Fruit fly (Drosophila melanogaster): ENCODE results near the gene CG3847.

Gene CG3847

DNA sequence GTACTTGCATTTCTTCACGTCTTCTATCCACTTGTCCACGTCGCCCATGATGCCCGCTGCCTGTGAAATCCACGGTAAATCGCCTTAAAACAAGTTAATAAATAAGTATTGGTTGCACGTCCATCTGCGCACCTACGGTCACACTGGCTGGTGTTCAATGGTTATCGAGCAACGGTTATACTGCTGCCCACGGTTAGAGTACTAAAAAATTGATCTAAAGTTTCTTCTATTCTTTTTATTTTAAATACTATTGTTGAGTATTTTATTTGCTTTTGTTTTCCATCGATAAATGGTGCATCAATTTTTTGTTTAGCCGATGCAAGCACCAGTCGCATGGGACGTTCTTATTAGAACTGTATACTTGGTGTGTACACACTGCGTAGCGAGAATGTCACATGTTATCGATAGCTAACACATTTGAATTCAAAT lies 25.9 kb downstream of the CG3847 start, which contains the start of gene PpV:
TSS of gene PpV (minus strand) at position 147 of the 429 bp plus-strand sequence.
- TF ChIP-seq dmrt93B (GFP tag; optimal IDR thresholded peaks at IDR 0.05) (no peak), pan (optimal IDR thresholded peaks at IDR 0.05) (no peak), sage (GFP tag; optimal IDR thresholded peaks at IDR 0.05) (no peak), Hr78 (GFP tag; optimal IDR thresholded peaks at IDR 0.05) (no peak), ey (GFP tag; optimal IDR thresholded peaks at IDR 0.05) (no peak), Mio (GFP tag; optimal IDR thresholded peaks at IDR 0.05) (no peak), woc (GFP tag; optimal IDR thresholded peaks at IDR 0.05) (no peak), CrebA (GFP tag; optimal IDR thresholded peaks at IDR 0.05; ENCODE audit: borderline replicate concordance) (no peak), OdsH (GFP tag; optimal IDR thresholded peaks at IDR 0.05) (no peak), Myc (optimal IDR thresholded peaks at IDR 0.05) (no peak), Dfd (GFP tag; optimal IDR thresholded peaks at IDR 0.05) (no peak), N (GFP tag; optimal IDR thresholded peaks at IDR 0.05) (no peak), lola (GFP tag; optimal IDR thresholded peaks at IDR 0.05) (no peak), foxo (GFP tag; optimal IDR thresholded peaks at IDR 0.05) (no peak), Vsx2 (GFP tag; optimal IDR thresholded peaks at IDR 0.05; ENCODE audit: partially characterized antibody) (no peak), sv (GFP tag; optimal IDR thresholded peaks at IDR 0.05) (no peak), CG9705 (GFP tag; optimal IDR thresholded peaks at IDR 0.05) (no peak), Jra (GFP tag; optimal IDR thresholded peaks at IDR 0.05) (no peak), fru (GFP tag; optimal IDR thresholded peaks at IDR 0.05) (no peak), Dif (GFP tag; optimal IDR thresholded peaks at IDR 0.05; ENCODE audit: partially characterized antibody) (no peak), brk (GFP tag; optimal IDR thresholded peaks at IDR 0.05) (no peak), rgr (GFP tag; optimal IDR thresholded peaks at IDR 0.05) (no peak), Sp1 (GFP tag; optimal IDR thresholded peaks at IDR 0.05) (peak; percentile 7), dsf (GFP tag; optimal IDR thresholded peaks at IDR 0.05; ENCODE audit: borderline replicate concordance) (no peak), h (GFP tag; optimal IDR thresholded peaks at IDR 0.05) (peak; percentile 13), GATAd (GFP tag; optimal IDR thresholded peaks at IDR 0.05) (no peak), tai (GFP tag; optimal IDR thresholded peaks at IDR 0.05) (no peak), Hnf4 (GFP tag; optimal IDR thresholded peaks at IDR 0.05) (no peak), Abd-B (GFP tag; optimal IDR thresholded peaks at IDR 0.05) (no peak), Hr83 (GFP tag; optimal IDR thresholded peaks at IDR 0.05; ENCODE audit: poor library complexity, severe bottlenecking) (no peak), br (GFP tag; optimal IDR thresholded peaks at IDR 0.05) (no peak), psq (GFP tag; optimal IDR thresholded peaks at IDR 0.05) (no peak), usp (GFP tag; optimal IDR thresholded peaks at IDR 0.05) (no peak), Rel (GFP tag; optimal IDR thresholded peaks at IDR 0.05) (no peak), Rel (tag; optimal IDR thresholded peaks at IDR 0.05) (peak; percentile 6), dl (GFP tag; optimal IDR thresholded peaks at IDR 0.05; ENCODE audit: insufficient read depth in 1 of 2, partially characterized antibody in 2 of 2) (no peak), HLH106 (tag; optimal IDR thresholded peaks at IDR 0.05) (peak; percentile 4)

DNA sequence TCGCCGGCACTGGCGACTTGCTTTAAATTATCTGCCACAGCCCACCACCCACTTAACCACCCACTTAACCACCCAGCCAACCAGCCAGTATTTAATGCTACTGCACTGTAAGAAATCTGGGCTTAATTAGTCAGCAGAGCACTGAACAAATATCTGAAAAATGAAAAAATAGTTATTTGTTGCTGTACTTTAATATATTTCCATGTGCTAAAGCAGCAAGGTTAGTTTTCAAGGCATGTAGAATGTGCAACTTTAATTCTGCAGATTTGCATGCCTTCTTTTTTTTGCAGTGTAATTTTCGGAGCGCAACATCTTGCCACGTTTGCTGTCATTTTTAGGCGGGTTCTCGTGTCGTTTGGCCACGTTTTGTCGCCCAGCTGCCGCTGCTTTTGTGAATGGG lies 28.7 kb downstream of the CG3847 start:
- TF ChIP-seq ey (GFP tag; optimal IDR thresholded peaks at IDR 0.05) (no peak), Hr83 (GFP tag; optimal IDR thresholded peaks at IDR 0.05; ENCODE audit: poor library complexity, severe bottlenecking) (no peak), fru (GFP tag; optimal IDR thresholded peaks at IDR 0.05) (peak; percentile 23), dl (GFP tag; optimal IDR thresholded peaks at IDR 0.05; ENCODE audit: insufficient read depth in 1 of 2, partially characterized antibody in 2 of 2) (no peak), h (GFP tag; optimal IDR thresholded peaks at IDR 0.05) (peak; percentile 7), Dif (GFP tag; optimal IDR thresholded peaks at IDR 0.05; ENCODE audit: partially characterized antibody) (no peak), CG32264 (GFP tag; optimal IDR thresholded peaks at IDR 0.05) (no peak), woc (GFP tag; optimal IDR thresholded peaks at IDR 0.05) (no peak), HLH106 (tag; optimal IDR thresholded peaks at IDR 0.05) (peak; percentile 13), Sp1 (GFP tag; optimal IDR thresholded peaks at IDR 0.05) (no peak), dsf (GFP tag; optimal IDR thresholded peaks at IDR 0.05; ENCODE audit: borderline replicate concordance) (no peak), Dfd (GFP tag; optimal IDR thresholded peaks at IDR 0.05) (no peak), psq (GFP tag; optimal IDR thresholded peaks at IDR 0.05) (no peak), Hnf4 (GFP tag; optimal IDR thresholded peaks at IDR 0.05) (no peak), sage (GFP tag; optimal IDR thresholded peaks at IDR 0.05) (no peak), foxo (GFP tag; optimal IDR thresholded peaks at IDR 0.05) (peak in 1 of 2 experiments; percentile 27), Myc (optimal IDR thresholded peaks at IDR 0.05) (no peak), lola (GFP tag; optimal IDR thresholded peaks at IDR 0.05) (no peak), OdsH (GFP tag; optimal IDR thresholded peaks at IDR 0.05) (no peak)

Data from whole organism, wandering third instar larva.